Worm (Caenorhabditis elegans) whole organism, early embryonic: Measurements from ENCODE around the gene ulp-1.

Experiments
- flt-1 ChIP-seq: fragments of 200-800 bp; sonication (Bioruptor generic); IDR thresholded peaks from 2 replicates; pipeline ENCODE4 v1.3.6; 2022; ENCODE audit warnings: missing genetic modification characterization, missing compliant biosample characterization
- pes-1 ChIP-seq: fragments of 200-800 bp; sonication (Bioruptor generic); IDR thresholded peaks from 2 replicates; pipeline ENCODE4 v1.3.6; 2022; ENCODE audit warnings: missing genetic modification reagents, missing genetic modification characterization, missing compliant biosample characterization
- sea-1 ChIP-seq: fragments of 200-800 bp; sonication (Bioruptor generic); conservative IDR thresholded peaks from 2 replicates; pipeline ENCODE4 v1.3.6; 2022; ENCODE audit warnings: missing genetic modification characterization, missing compliant biosample characterization
- tbx-37 ChIP-seq: fragments of 200-800 bp; sonication (Bioruptor generic); conservative IDR thresholded peaks from 2 replicates; pipeline ENCODE4 v1.3.6; 2022; ENCODE audit warnings: missing genetic modification reagents, missing genetic modification characterization, missing compliant biosample characterization

DNA sequence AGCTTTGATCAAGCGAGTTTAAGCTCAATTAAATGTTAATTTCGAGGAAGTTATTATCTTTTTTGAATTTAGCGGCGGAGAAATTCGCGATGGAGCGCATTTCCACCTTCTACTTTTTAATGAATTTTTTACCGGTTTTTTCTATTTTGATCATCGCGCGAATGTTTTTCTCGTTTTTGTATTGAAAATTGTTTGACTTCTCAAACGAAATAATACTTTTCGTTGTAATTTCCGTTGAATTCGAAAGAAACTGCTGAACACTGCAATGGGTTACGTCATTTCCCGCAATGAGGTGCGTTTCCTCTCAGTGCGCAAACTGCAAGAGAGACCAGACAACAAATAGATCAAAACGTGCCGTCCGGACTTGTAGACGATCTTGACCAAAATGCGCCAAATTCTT lies 11.6 kb upstream of the ulp-1 start:
- TF ChIP-seq flt-1, result no peak
- no peak for TF ChIP-seq pes-1
- no peak for TF ChIP-seq tbx-37 (GFP tag; lab: Robert Waterston, UW)
- no peak for TF ChIP-seq sea-1
